Fruit fly (Drosophila melanogaster) whole organism, prepupa: ENCODE measurements around the gene Usp1.

ENCODE experiments used
- Blimp-1 ChIP-seq: fragments of 200-800 bp; sonication (Bioruptor generic); optimal IDR thresholded peaks from 3 replicates; lab custom pipeline; 2017; ENCODE audit warnings: missing biosample characterization, missing genetic modification characterization, mild to moderate bottlenecking, moderate library complexity, missing genetic modification reagents
- CG10631 ChIP-seq: fragments of 200-800 bp; sonication (Bioruptor generic); optimal IDR thresholded peaks from 2 replicates; lab custom pipeline; 2016; ENCODE audit warnings: missing biosample characterization, missing genetic modification characterization
- CG10669 ChIP-seq: fragments of 200-800 bp; sonication (Bioruptor generic); optimal IDR thresholded peaks from 3 replicates; lab custom pipeline; 2018; ENCODE audit warnings: missing biosample characterization, mild to moderate bottlenecking, missing genetic modification characterization, moderate library complexity
- CG11294 ChIP-seq: fragments of 200-800 bp; sonication (Bioruptor generic); IDR thresholded peaks from 2 replicates; pipeline ENCODE4 v1.3.6; 2022; ENCODE audit warnings: missing biosample characterization, missing genetic modification characterization
- CG11762 ChIP-seq: fragments of 200-800 bp; sonication (Bioruptor generic); optimal IDR thresholded peaks from 3 replicates; lab custom pipeline; 2016; ENCODE audit warnings: missing biosample characterization, missing genetic modification characterization; ENCODE audit not compliant: insufficient read depth
- CG11902 ChIP-seq: fragments of 200-800 bp; sonication (Bioruptor generic); optimal IDR thresholded peaks from 3 replicates; lab custom pipeline; 2016; ENCODE audit warnings: missing biosample characterization, missing genetic modification characterization
- CG1621 ChIP-seq: fragments of 200-800 bp; sonication (Bioruptor generic); optimal IDR thresholded peaks from 3 replicates; lab custom pipeline; 2018; ENCODE audit warnings: missing biosample characterization, mild to moderate bottlenecking, missing genetic modification characterization
- CG16779 ChIP-seq: fragments of 200-800 bp; sonication (Bioruptor generic); optimal IDR thresholded peaks from 3 replicates; lab custom pipeline; 2017; ENCODE audit warnings: missing biosample characterization, mild to moderate bottlenecking, missing genetic modification characterization
- CG3032 ChIP-seq: fragments of 200-800 bp; optimal IDR thresholded peaks from 2 replicates; lab custom pipeline; 2019; ENCODE audit warnings: missing biosample characterization, mild to moderate bottlenecking, missing genetic modification characterization, moderate library complexity
- CG31627 ChIP-seq: fragments of 200-800 bp; sonication (Bioruptor generic); optimal IDR thresholded peaks from 3 replicates; lab custom pipeline; 2016; ENCODE audit warnings: missing biosample characterization, missing genetic modification characterization
- CG32006 ChIP-seq: fragments of 200-800 bp; sonication (Bioruptor generic); optimal IDR thresholded peaks from 3 replicates; lab custom pipeline; 2017; ENCODE audit warnings: missing biosample characterization, mild to moderate bottlenecking, missing genetic modification characterization
- CG34406 ChIP-seq: fragments of 200-800 bp; sonication (Bioruptor generic); optimal IDR thresholded peaks from 3 replicates; lab custom pipeline; 2016; ENCODE audit warnings: missing biosample characterization, missing genetic modification characterization
- CG4318 ChIP-seq: fragments of 200-800 bp; sonication (Bioruptor generic); optimal IDR thresholded peaks from 3 replicates; lab custom pipeline; 2017; ENCODE audit warnings: missing biosample characterization, mild to moderate bottlenecking, missing genetic modification characterization
- CG6163 ChIP-seq: fragments of 200-800 bp; sonication (Bioruptor generic); IDR thresholded peaks from 3 replicates; pipeline ENCODE4 v1.3.6; 2022; ENCODE audit warnings: missing biosample characterization, missing genetic modification characterization
- CG6276 ChIP-seq: fragments of 200-800 bp; sonication (Bioruptor generic); optimal IDR thresholded peaks from 2 replicates; lab custom pipeline; 2017; ENCODE audit warnings: missing biosample characterization, mild to moderate bottlenecking, missing genetic modification characterization
- CG6792 ChIP-seq: fragments of 200-800 bp; sonication (Bioruptor generic); optimal IDR thresholded peaks from 3 replicates; lab custom pipeline; 2016; ENCODE audit warnings: missing biosample characterization, missing genetic modification characterization
- CG6808 ChIP-seq: fragments of 200-800 bp; sonication (Bioruptor generic); optimal IDR thresholded peaks from 3 replicates; lab custom pipeline; 2017; ENCODE audit warnings: missing biosample characterization, missing genetic modification characterization, mild to moderate bottlenecking, moderate library complexity, missing genetic modification reagents
- CG6854 ChIP-seq: fragments of 200-800 bp; sonication (Bioruptor generic); optimal IDR thresholded peaks from 2 replicates; lab custom pipeline; 2017; ENCODE audit warnings: missing biosample characterization, mild to moderate bottlenecking, missing genetic modification characterization
- CG7368 ChIP-seq: fragments of 200-800 bp; sonication (Bioruptor generic); optimal IDR thresholded peaks from 3 replicates; lab custom pipeline; 2016; ENCODE audit warnings: missing biosample characterization, missing genetic modification characterization
- CG8119 ChIP-seq: fragments of 200-800 bp; sonication (Bioruptor generic); IDR thresholded peaks from 3 replicates; pipeline ENCODE4 v1.3.6; 2022; ENCODE audit warnings: missing biosample characterization, missing genetic modification characterization
- CG8319 ChIP-seq: fragments of 200-800 bp; sonication (Bioruptor generic); optimal IDR thresholded peaks from 3 replicates; lab custom pipeline; 2016; ENCODE audit warnings: missing biosample characterization, missing genetic modification characterization
- CG8632 ChIP-seq: fragments of 200-800 bp; sonication (Bioruptor generic); optimal IDR thresholded peaks from 3 replicates; lab custom pipeline; 2016; ENCODE audit warnings: missing biosample characterization, missing genetic modification characterization
- CG9139 ChIP-seq: fragments of 200-800 bp; sonication (Bioruptor generic); optimal IDR thresholded peaks from 3 replicates; lab custom pipeline; 2017; ENCODE audit warnings: missing biosample characterization, mild to moderate bottlenecking, missing genetic modification characterization
- Eip75B ChIP-seq: fragments of 200-800 bp; sonication (Bioruptor generic); optimal IDR thresholded peaks from 3 replicates; lab custom pipeline; 2016; ENCODE audit warnings: missing biosample characterization, missing genetic modification characterization
- Eip78C ChIP-seq: fragments of 200-800 bp; sonication (Bioruptor generic); peaks from one replicate; lab custom pipeline; 2016; ENCODE audit warnings: missing biosample characterization, missing genetic modification characterization
- Ets21C ChIP-seq: fragments of 200-800 bp; sonication (Bioruptor generic); optimal IDR thresholded peaks from 3 replicates; lab custom pipeline; 2016; ENCODE audit warnings: missing biosample characterization, missing genetic modification characterization
- Ets96B ChIP-seq: fragments of 200-800 bp; optimal IDR thresholded peaks from 2 replicates; lab custom pipeline; 2019; ENCODE audit warnings: missing biosample characterization, mild to moderate bottlenecking, missing genetic modification characterization, moderate library complexity
- Gug ChIP-seq: fragments of 200-800 bp; sonication (Bioruptor generic); IDR thresholded peaks from 2 replicates; pipeline ENCODE4 v1.3.6; 2022; ENCODE audit warnings: missing biosample characterization, missing genetic modification characterization
- Hr39 ChIP-seq: fragments of 200-800 bp; sonication (Bioruptor generic); optimal IDR thresholded peaks from 2 replicates; lab custom pipeline; 2016; ENCODE audit warnings: missing biosample characterization, missing genetic modification characterization
- Hr4 ChIP-seq: fragments of 200-800 bp; sonication (Bioruptor generic); optimal IDR thresholded peaks from 3 replicates; lab custom pipeline; 2016; ENCODE audit warnings: missing biosample characterization, missing genetic modification characterization
- Lpt ChIP-seq: fragments of 200-800 bp; sonication (Bioruptor generic); optimal IDR thresholded peaks from 3 replicates; lab custom pipeline; 2016; ENCODE audit warnings: missing biosample characterization, missing genetic modification characterization
- Met ChIP-seq: fragments of 200-800 bp; sonication (Bioruptor generic); optimal IDR thresholded peaks from 3 replicates; lab custom pipeline; 2016; ENCODE audit warnings: missing biosample characterization, missing genetic modification characterization
- Sox102F ChIP-seq: fragments of 200-800 bp; sonication (Bioruptor generic); optimal IDR thresholded peaks from 2 replicates; lab custom pipeline; 2016; ENCODE audit warnings: missing biosample characterization, mild to moderate bottlenecking, missing genetic modification characterization
- achi ChIP-seq: fragments of 200-800 bp; sonication (Bioruptor generic); optimal IDR thresholded peaks from 3 replicates; lab custom pipeline; 2016; ENCODE audit warnings: missing biosample characterization, missing genetic modification characterization
- acj6 ChIP-seq: fragments of 200-800 bp; sonication (Bioruptor generic); optimal IDR thresholded peaks from 3 replicates; lab custom pipeline; 2016; ENCODE audit warnings: missing biosample characterization, missing genetic modification characterization
- cyc ChIP-seq: fragments of 200-800 bp; sonication (Bioruptor generic); optimal IDR thresholded peaks from 3 replicates; lab custom pipeline; 2016; ENCODE audit warnings: missing biosample characterization, missing genetic modification characterization
- dac ChIP-seq: fragments of 200-800 bp; sonication (Bioruptor generic); optimal IDR thresholded peaks from 2 replicates; lab custom pipeline; 2017; ENCODE audit warnings: missing biosample characterization, mild to moderate bottlenecking, missing genetic modification characterization
- dsx ChIP-seq: fragments of 200-800 bp; optimal IDR thresholded peaks from 3 replicates; lab custom pipeline; 2019; ENCODE audit warnings: missing biosample characterization, mild to moderate bottlenecking, missing genetic modification characterization, moderate library complexity; ENCODE audit not compliant: poor library complexity, severe bottlenecking
- esn ChIP-seq: fragments of 200-800 bp; sonication (Bioruptor generic); optimal IDR thresholded peaks from 2 replicates; lab custom pipeline; 2016; ENCODE audit warnings: missing biosample characterization, mild to moderate bottlenecking, missing genetic modification characterization, moderate library complexity
- fd59A ChIP-seq: fragments of 200-800 bp; sonication (Bioruptor generic); optimal IDR thresholded peaks from 2 replicates; lab custom pipeline; 2017; ENCODE audit warnings: missing biosample characterization, mild to moderate bottlenecking, missing genetic modification characterization, missing genetic modification reagents
- lz ChIP-seq: fragments of 200-800 bp; sonication (Bioruptor generic); optimal IDR thresholded peaks from 3 replicates; lab custom pipeline; 2016; ENCODE audit warnings: missing biosample characterization, missing genetic modification characterization
- net ChIP-seq: fragments of 200-800 bp; sonication (Bioruptor generic); optimal IDR thresholded peaks from 3 replicates; lab custom pipeline; 2016; ENCODE audit warnings: missing biosample characterization, missing genetic modification characterization
- pdm3 ChIP-seq: fragments of 200-800 bp; sonication (Bioruptor generic); optimal IDR thresholded peaks from 3 replicates; lab custom pipeline; 2016; ENCODE audit warnings: missing biosample characterization, missing genetic modification characterization
- salr ChIP-seq, 2 experiments: fragments of 200-800 bp; sonication (Bioruptor generic); optimal IDR thresholded peaks; 3 replicates each; lab custom pipeline; 2016 to 2018; ENCODE audit warnings: missing biosample characterization in 2 of 2, missing genetic modification characterization in 2 of 2, mild to moderate bottlenecking in 1 of 2
- spab ChIP-seq: fragments of 200-800 bp; sonication (Bioruptor generic); optimal IDR thresholded peaks from 2 replicates; lab custom pipeline; 2017; ENCODE audit warnings: missing biosample characterization, mild to moderate bottlenecking, missing genetic modification characterization, missing genetic modification reagents
- ss ChIP-seq, 2 experiments: fragments of 200-800 bp; sonication (Bioruptor generic); optimal IDR thresholded peaks; 2 replicates in 1 of 2; 3 replicates in 1 of 2; lab custom pipeline; 2017 to 2018; ENCODE audit warnings: mild to moderate bottlenecking in 2 of 2, missing biosample characterization in 2 of 2, missing genetic modification characterization in 2 of 2, moderate library complexity in 1 of 2
- vri ChIP-seq: fragments of 200-800 bp; sonication (Bioruptor generic); optimal IDR thresholded peaks from 3 replicates; lab custom pipeline; 2016; ENCODE audit warnings: missing biosample characterization, mild to moderate bottlenecking, missing genetic modification characterization

Usp1 gene

DNA sequence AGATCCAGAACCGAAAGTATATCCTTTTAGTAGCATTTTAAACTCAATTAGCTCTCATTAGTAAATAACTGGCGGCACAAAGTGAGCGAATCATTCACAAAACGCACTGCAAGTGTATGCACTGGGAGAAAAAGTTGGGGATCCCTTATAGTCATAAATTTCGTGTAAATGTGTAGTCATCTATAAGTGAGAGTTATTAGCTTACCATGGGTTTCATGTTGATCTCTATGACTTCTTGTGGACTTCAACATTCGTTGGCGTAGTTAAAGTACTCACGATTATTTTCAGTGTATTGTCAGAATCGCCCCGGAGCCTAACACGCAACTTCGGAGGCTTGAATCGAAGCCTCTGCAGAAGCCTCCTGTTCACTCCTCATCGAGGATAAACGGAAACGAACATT is 48.0 kb downstream of the Usp1 start (continued):
- TF ChIP-seq CG8119 (GFP tag; lab: Robert Waterston, UW) (peak; percentile 45; the same call in 1 of the 3 replicates), vri (peak; percentile 84), CG7368 (GFP tag; lab: Kevin White, UChicago) (peak; percentile 69), CG9139 (peak; percentile 66), CG6792 (GFP tag; lab: Kevin White, UChicago) (peak; percentile 83), lz (GFP tag; lab: Kevin White, UChicago) (peak; percentile 86), Blimp-1 (GFP tag; lab: Kevin White, UChicago) (peak; percentile 52), CG11902 (GFP tag; lab: Kevin White, UChicago) (peak; percentile 61), CG6163 (GFP tag; lab: Robert Waterston, UW) (peak; percentile 89), CG16779 (tag; lab: Kevin White, UChicago) (peak; percentile 59), esn (peak; percentile 91), dsx (GFP tag; lab: Kevin White, UChicago) (peak; percentile 87), CG6854 (GFP tag; lab: Kevin White, UChicago) (peak; percentile 50), CG6808 (GFP tag; lab: Kevin White, UChicago) (peak; percentile 84), fd59A (GFP tag; lab: Kevin White, UChicago) (peak; percentile 90), Met (peak; percentile 92), CG8632 (GFP tag; lab: Kevin White, UChicago) (peak; percentile 68), Gug (no peak), CG1621 (tag; lab: Kevin White, UChicago) (peak; percentile 92), Ets21C (GFP tag; lab: Kevin White, UChicago) (peak; percentile 81), CG10669 (GFP tag; lab: Kevin White, UChicago) (peak; percentile 86), CG3032 (tag; lab: Kevin White, UChicago) (peak; percentile 91), Lpt (peak; percentile 36), Ets96B (tag; lab: Kevin White, UChicago) (peak; percentile 93), CG34406 (peak; percentile 79), CG4318 (peak; percentile 24), CG6276 (GFP tag; lab: Kevin White, UChicago) (no peak), salr (GFP tag; optimal IDR thresholded peaks at IDR 0.05; lab: Kevin White, UChicago) (peak; percentile 57 to 87), Hr4 (GFP tag; lab: Kevin White, UChicago) (peak; percentile 49), dac (GFP tag; lab: Kevin White, UChicago) (no peak), ss (GFP tag; optimal IDR thresholded peaks at IDR 0.05; lab: Kevin White, UChicago) (peak; percentile 88 to 94), CG32006 (GFP tag; lab: Kevin White, UChicago) (peak; percentile 59), Eip78C (GFP tag; lab: Kevin White, UChicago) (peak; percentile 97), CG11294 (GFP tag; lab: Robert Waterston, UW) (no peak), net (GFP tag; lab: Kevin White, UChicago) (peak; percentile 78)

DNA sequence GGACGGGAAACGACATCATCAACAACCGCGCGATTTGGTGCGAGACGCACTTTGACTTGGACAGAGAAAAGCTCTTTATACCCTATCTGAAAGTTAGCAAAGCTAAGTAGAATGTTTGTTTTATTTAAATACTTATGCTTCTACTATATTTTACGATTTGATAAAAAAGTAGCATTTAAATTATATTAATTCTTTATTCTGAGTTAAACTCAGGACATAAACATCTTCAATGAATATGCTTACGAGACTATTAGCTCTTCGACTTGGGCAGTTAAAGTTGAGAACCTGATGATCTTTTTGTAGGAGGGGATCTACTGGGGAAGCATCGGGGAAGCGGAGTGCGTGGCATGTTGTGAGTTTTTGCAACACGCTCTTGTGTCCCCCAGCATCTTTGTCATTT is 48.8 kb downstream of the Usp1 start:
- peak; percentile 65 for TF ChIP-seq CG34406
- TF ChIP-seq salr (GFP tag; optimal IDR thresholded peaks at IDR 0.05; lab: Kevin White, UChicago), result peak; percentile 56 to 60
- peak; percentile 90 for TF ChIP-seq Eip78C (GFP tag; lab: Kevin White, UChicago)
- TF ChIP-seq acj6, result peak; percentile 77
- TF ChIP-seq dsx (GFP tag; lab: Kevin White, UChicago), result peak; percentile 72
- peak; percentile 48 for TF ChIP-seq CG7368 (GFP tag; lab: Kevin White, UChicago)
- TF ChIP-seq CG6276 (GFP tag; lab: Kevin White, UChicago), result peak; percentile 41
- peak; percentile 91 for TF ChIP-seq Ets96B (tag; lab: Kevin White, UChicago)
- peak; percentile 47 for TF ChIP-seq CG11902 (GFP tag; lab: Kevin White, UChicago)
- no peak for TF ChIP-seq CG6854 (GFP tag; lab: Kevin White, UChicago)
- TF ChIP-seq fd59A (GFP tag; lab: Kevin White, UChicago), result peak; percentile 74
- peak; percentile 36 for TF ChIP-seq vri
- TF ChIP-seq cyc, result peak; percentile 67
- no peak for TF ChIP-seq CG8319 (GFP tag; lab: Kevin White, UChicago)
- peak; percentile 84 for TF ChIP-seq CG10669 (GFP tag; lab: Kevin White, UChicago)
- peak; percentile 76 for TF ChIP-seq Eip75B
- TF ChIP-seq achi (GFP tag; lab: Kevin White, UChicago), result peak; percentile 71
- peak; percentile 73 for TF ChIP-seq pdm3 (GFP tag; lab: Kevin White, UChicago)
- TF ChIP-seq net (GFP tag; lab: Kevin White, UChicago), result peak; percentile 53
- peak; percentile 75 for TF ChIP-seq CG6163 (GFP tag; lab: Robert Waterston, UW)
- peak; percentile 74 for TF ChIP-seq esn
- peak; percentile 51 for TF ChIP-seq Hr39 (GFP tag; lab: Kevin White, UChicago)
- TF ChIP-seq CG8119 (GFP tag; lab: Robert Waterston, UW), result peak; percentile 68
- TF ChIP-seq CG31627, result peak; percentile 49
- TF ChIP-seq Sox102F (GFP tag; lab: Kevin White, UChicago), result peak; percentile 64
- peak; percentile 86 for TF ChIP-seq CG10631 (GFP tag; lab: Kevin White, UChicago)
- TF ChIP-seq CG11762 (GFP tag; lab: Kevin White, UChicago), result peak; percentile 39
- peak; percentile 59 for TF ChIP-seq spab (GFP tag; lab: Kevin White, UChicago)
- peak; percentile 71 for TF ChIP-seq Met
- no peak for TF ChIP-seq CG9139
